Fruit fly (Drosophila melanogaster) whole organism, prepupa: ENCODE measurements around the gene FASN3.

ENCODE experiments used
- CG11294 ChIP-seq: fragments of 200-800 bp; sonication (Bioruptor generic); IDR thresholded peaks from 2 replicates; pipeline ENCODE4 v1.3.6; 2022; ENCODE audit warnings: missing biosample characterization, missing genetic modification characterization
- CG3032 ChIP-seq: fragments of 200-800 bp; optimal IDR thresholded peaks from 2 replicates; lab custom pipeline; 2019; ENCODE audit warnings: missing biosample characterization, mild to moderate bottlenecking, missing genetic modification characterization, moderate library complexity
- CG31627 ChIP-seq: fragments of 200-800 bp; sonication (Bioruptor generic); optimal IDR thresholded peaks from 3 replicates; lab custom pipeline; 2016; ENCODE audit warnings: missing biosample characterization, missing genetic modification characterization
- Gug ChIP-seq: fragments of 200-800 bp; sonication (Bioruptor generic); IDR thresholded peaks from 2 replicates; pipeline ENCODE4 v1.3.6; 2022; ENCODE audit warnings: missing biosample characterization, missing genetic modification characterization
- Hr38 ChIP-seq: sonication (Bioruptor generic); optimal IDR thresholded peaks from 2 replicates; lab custom pipeline; 2016; ENCODE audit warnings: missing biosample characterization, missing genetic modification characterization
- Hr39 ChIP-seq: fragments of 200-800 bp; sonication (Bioruptor generic); optimal IDR thresholded peaks from 2 replicates; lab custom pipeline; 2016; ENCODE audit warnings: missing biosample characterization, missing genetic modification characterization
- Hr4 ChIP-seq: fragments of 200-800 bp; sonication (Bioruptor generic); optimal IDR thresholded peaks from 3 replicates; lab custom pipeline; 2016; ENCODE audit warnings: missing biosample characterization, missing genetic modification characterization
- Lpt ChIP-seq: fragments of 200-800 bp; sonication (Bioruptor generic); optimal IDR thresholded peaks from 3 replicates; lab custom pipeline; 2016; ENCODE audit warnings: missing biosample characterization, missing genetic modification characterization
- OdsH ChIP-seq: fragments of 200-800 bp; sonication (Bioruptor generic); optimal IDR thresholded peaks from 3 replicates; lab custom pipeline; 2016; ENCODE audit warnings: missing biosample characterization, missing genetic modification characterization
- Sox14 ChIP-seq: fragments of 200-800 bp; sonication (Bioruptor generic); optimal IDR thresholded peaks from 3 replicates; lab custom pipeline; 2016; ENCODE audit warnings: missing biosample characterization, missing genetic modification characterization
- lz ChIP-seq: fragments of 200-800 bp; sonication (Bioruptor generic); optimal IDR thresholded peaks from 3 replicates; lab custom pipeline; 2016; ENCODE audit warnings: missing biosample characterization, missing genetic modification characterization
- topi ChIP-seq: fragments of 200-800 bp; sonication (Bioruptor generic); optimal IDR thresholded peaks from 3 replicates; lab custom pipeline; 2016; ENCODE audit warnings: missing biosample characterization, missing genetic modification characterization

DNA sequence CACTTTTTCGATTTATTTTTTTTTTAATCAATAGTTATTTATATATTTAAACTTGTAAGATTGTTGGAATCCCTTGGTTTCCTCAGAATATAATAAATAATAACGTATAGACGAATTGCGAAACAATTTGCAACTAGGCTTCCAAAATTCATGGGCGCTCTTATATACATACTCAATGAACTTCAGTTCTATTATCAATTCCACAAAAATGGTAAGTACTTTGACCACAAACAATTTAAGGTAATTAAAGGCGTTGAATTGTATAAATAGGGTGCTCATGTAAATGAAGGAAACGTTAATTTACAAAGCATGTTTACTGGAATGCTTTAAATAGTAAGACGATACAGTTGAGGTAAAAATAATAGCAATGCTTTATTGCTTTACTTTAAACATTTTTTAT is at the start of gene FASN3:
- TF ChIP-seq topi (GFP tag; lab: Kevin White, UChicago) (no peak), Lpt (GFP tag; lab: Kevin White, UChicago) (no peak), Hr38 (GFP tag; lab: Kevin White, UChicago) (no peak), Sox14 (GFP tag; lab: Kevin White, UChicago) (no peak), CG11294 (no peak), lz (GFP tag; lab: Kevin White, UChicago) (no peak), CG3032 (tag; lab: Kevin White, UChicago) (no peak), CG31627 (GFP tag; lab: Kevin White, UChicago) (no peak), Hr4 (no peak), Gug (GFP tag; lab: Robert Waterston, UW) (no peak), OdsH (GFP tag; lab: Kevin White, UChicago) (no peak), Hr39 (GFP tag; lab: Kevin White, UChicago) (no peak)
